Worm (Caenorhabditis elegans) whole organism, L4 larva: ENCODE measurements around the gene sek-3.

Experiments
- F26F4.8 ChIP-seq: fragments of 200-800 bp; sonication (Bioruptor generic); conservative IDR thresholded peaks from 2 replicates; pipeline ENCODE4 v1.3.6; 2022; ENCODE audit warnings: missing genetic modification characterization, missing compliant biosample characterization
- F44E2.7 ChIP-seq: fragments of 200-800 bp; sonication (Bioruptor generic); IDR thresholded peaks from 2 replicates; pipeline ENCODE4 v2.1.2; 2022; ENCODE audit warnings: missing genetic modification characterization, missing compliant biosample characterization
- R02D3.7 ChIP-seq: fragments of 150-350 bp; sonication (generic microtip); optimal IDR thresholded peaks from 3 replicates; lab custom pipeline; 2014; ENCODE audit warnings: missing biosample characterization, missing genetic modification characterization
- T26A8.4 ChIP-seq: fragments of 200-800 bp; sonication (Bioruptor generic); IDR thresholded peaks from 2 replicates; pipeline ENCODE4 v1.3.6; 2022; ENCODE audit warnings: missing genetic modification characterization, missing compliant biosample characterization
- ZK337.2 ChIP-seq: fragments of 200-800 bp; sonication (Bioruptor generic); IDR thresholded peaks from 2 replicates; pipeline ENCODE4 v1.3.6; 2022; ENCODE audit warnings: missing genetic modification reagents, missing genetic modification characterization, missing compliant biosample characterization
- aha-1 ChIP-seq: fragments of 150-350 bp; peaks from one replicate; lab custom pipeline; 2014; ENCODE audit warnings: missing biosample characterization, missing genetic modification characterization
- aly-2 ChIP-seq: sonication (generic microtip); optimal IDR thresholded peaks from 2 replicates; lab custom pipeline; 2018; ENCODE audit warnings: missing biosample characterization, missing genetic modification characterization
- arid-1 ChIP-seq: fragments of 200-800 bp; sonication (Bioruptor generic); conservative IDR thresholded peaks from 2 replicates; pipeline ENCODE4 v1.3.6; 2022; ENCODE audit warnings: missing genetic modification reagents, missing genetic modification characterization, missing compliant biosample characterization
- attf-4 ChIP-seq: sonication (generic microtip); optimal IDR thresholded peaks from 3 replicates; lab custom pipeline; 2017; ENCODE audit warnings: missing biosample characterization, missing genetic modification characterization
- ceh-44 ChIP-seq: fragments of 200-800 bp; sonication (Bioruptor generic); IDR thresholded peaks from 2 replicates; pipeline ENCODE4 v1.3.6; 2022; ENCODE audit warnings: missing genetic modification reagents, missing genetic modification characterization, missing compliant biosample characterization
- ceh-82 ChIP-seq: sonication (generic microtip); optimal IDR thresholded peaks from 2 replicates; lab custom pipeline; 2017; ENCODE audit warnings: missing biosample characterization, missing genetic modification characterization
- ces-1 ChIP-seq: fragments of 150-350 bp; sonication (generic microtip); optimal IDR thresholded peaks from 4 replicates; lab custom pipeline; 2014; ENCODE audit warnings: missing biosample characterization, missing genetic modification reagents, missing genetic modification characterization
- cey-2 ChIP-seq: sonication (generic microtip); optimal IDR thresholded peaks from 3 replicates; lab custom pipeline; 2017; ENCODE audit warnings: missing genetic modification characterization, mild to moderate bottlenecking, missing compliant biosample characterization, antibody characterized with exemption, borderline replicate concordance; ENCODE audit not compliant: insufficient read depth
- daf-12 ChIP-seq: fragments of 150-350 bp; optimal IDR thresholded peaks from 2 replicates; lab custom pipeline; 2014; ENCODE audit warnings: missing biosample characterization, missing genetic modification reagents, missing genetic modification characterization
- daf-16 ChIP-seq, 3 experiments: sonication (generic microtip); optimal IDR thresholded peaks; 2 replicates each; lab custom pipeline; 2016 to 2017; ENCODE audit warnings: missing genetic modification characterization in 3 of 3, missing genetic modification reagents in 3 of 3, mild to moderate bottlenecking in 2 of 3, missing compliant biosample characterization in 2 of 3, missing biosample characterization in 1 of 3, moderate library complexity in 1 of 3
- daf-19 ChIP-seq: fragments of 200-800 bp; sonication (Bioruptor generic); conservative IDR thresholded peaks from 2 replicates; pipeline ENCODE4 v1.3.6; 2022; ENCODE audit warnings: missing genetic modification characterization, missing compliant biosample characterization
- dmd-6 ChIP-seq: fragments of 200-800 bp; sonication (Bioruptor generic); IDR thresholded peaks from 2 replicates; pipeline ENCODE4 v1.3.6; 2022; ENCODE audit warnings: missing genetic modification reagents, missing genetic modification characterization, missing compliant biosample characterization
- egl-43 ChIP-seq: fragments of 200-800 bp; sonication (Bioruptor generic); IDR thresholded peaks from 2 replicates; pipeline ENCODE4 v1.3.6; 2022; ENCODE audit warnings: missing genetic modification reagents, missing genetic modification characterization, missing compliant biosample characterization
- fkh-10 ChIP-seq: fragments of 150-350 bp; optimal IDR thresholded peaks from 2 replicates; lab custom pipeline; 2014; ENCODE audit warnings: missing biosample characterization, missing genetic modification reagents, missing genetic modification characterization
- hif-1 ChIP-seq, 2 experiments: sonication (generic microtip); optimal IDR thresholded peaks; 2 replicates each; lab custom pipeline; 2016 to 2017; ENCODE audit warnings: missing compliant biosample characterization in 2 of 2, missing genetic modification characterization in 2 of 2, missing genetic modification reagents in 2 of 2, missing genotype in 2 of 2, mild to moderate bottlenecking in 1 of 2
- hlh-30 ChIP-seq: sonication (generic microtip); optimal IDR thresholded peaks from 2 replicates; lab custom pipeline; 2017; ENCODE audit warnings: antibody characterized with exemption, mild to moderate bottlenecking, missing genetic modification characterization, missing compliant biosample characterization; ENCODE audit not compliant: insufficient read depth
- lim-7 ChIP-seq: fragments of 200-800 bp; sonication (Bioruptor generic); IDR thresholded peaks from 2 replicates; pipeline ENCODE4 v1.3.6; 2022; ENCODE audit warnings: missing genetic modification characterization, missing compliant biosample characterization
- lin-13 ChIP-seq: fragments of 150-350 bp; optimal IDR thresholded peaks from 2 replicates; lab custom pipeline; 2014; ENCODE audit warnings: missing biosample characterization, missing genetic modification reagents, missing genetic modification characterization
- lin-29 ChIP-seq: fragments of 200-800 bp; sonication (Bioruptor generic); IDR thresholded peaks from 2 replicates; pipeline ENCODE4 v1.3.6; 2022; ENCODE audit warnings: missing genetic modification reagents, missing genetic modification characterization, missing compliant biosample characterization
- lir-3 ChIP-seq: sonication (generic microtip); optimal IDR thresholded peaks from 2 replicates; lab custom pipeline; 2016; ENCODE audit warnings: mild to moderate bottlenecking, missing genetic modification characterization, missing compliant biosample characterization
- madf-9 ChIP-seq: fragments of 200-800 bp; sonication (Bioruptor generic); conservative IDR thresholded peaks from 2 replicates; pipeline ENCODE4 v1.3.6; 2022; ENCODE audit warnings: missing genetic modification reagents, missing genetic modification characterization, missing compliant biosample characterization
- mxl-2 ChIP-seq: fragments of 200-800 bp; sonication (Bioruptor generic); conservative IDR thresholded peaks from 2 replicates; pipeline ENCODE4 v1.3.6; 2022; ENCODE audit warnings: missing genetic modification reagents, missing genetic modification characterization, missing compliant biosample characterization
- mxl-3 ChIP-seq: fragments of 200-800 bp; sonication (Bioruptor generic); optimal IDR thresholded peaks from 2 replicates; lab custom pipeline; 2018; ENCODE audit warnings: mild to moderate bottlenecking, missing genetic modification characterization, missing compliant biosample characterization
- nhr-102 ChIP-seq: sonication (generic microtip); optimal IDR thresholded peaks from 2 replicates; lab custom pipeline; 2016; ENCODE audit warnings: mild to moderate bottlenecking, missing genetic modification characterization, moderate library complexity, missing compliant biosample characterization
- nhr-28 ChIP-seq: fragments of 150-350 bp; optimal IDR thresholded peaks from 2 replicates; lab custom pipeline; 2014; ENCODE audit warnings: missing biosample characterization, missing genetic modification characterization
- pqm-1 ChIP-seq: sonication (generic microtip); optimal IDR thresholded peaks from 2 replicates; lab custom pipeline; 2017; ENCODE audit warnings: missing biosample characterization, missing genetic modification characterization
- rbr-2 ChIP-seq: sonication (generic microtip); optimal IDR thresholded peaks from 2 replicates; lab custom pipeline; 2016; ENCODE audit warnings: missing genotype, missing genetic modification characterization, missing compliant biosample characterization
- spr-1 ChIP-seq: sonication (generic microtip); optimal IDR thresholded peaks from 2 replicates; lab custom pipeline; 2016; ENCODE audit warnings: mild to moderate bottlenecking, missing genetic modification characterization, missing compliant biosample characterization
- tra-1 ChIP-seq: fragments of 200-800 bp; sonication (Bioruptor generic); IDR thresholded peaks from 2 replicates; pipeline ENCODE4 v1.3.6; 2022; ENCODE audit warnings: missing genetic modification reagents, missing genetic modification characterization, missing compliant biosample characterization
- unc-130 ChIP-seq: sonication (generic microtip); optimal IDR thresholded peaks from 2 replicates; lab custom pipeline; 2016; ENCODE audit warnings: missing genetic modification reagents, missing genetic modification characterization, missing compliant biosample characterization
- unc-62 ChIP-seq, 3 experiments: fragments of 150-350 bp in 1 of 3; sonication (generic microtip); optimal IDR thresholded peaks in 2 of 3; peaks in 1 of 3; 1 replicate in 1 of 3; 2 replicates in 2 of 3; lab custom pipeline; 2014 to 2017; ENCODE audit warnings: missing biosample characterization in 3 of 3, missing genetic modification characterization in 3 of 3, missing genetic modification reagents in 3 of 3, missing genotype in 1 of 3
- zag-1 ChIP-seq: fragments of 150-350 bp; optimal IDR thresholded peaks from 2 replicates; lab custom pipeline; 2014; ENCODE audit warnings: missing biosample characterization, missing genetic modification characterization
- zfp-2 ChIP-seq: sonication (generic microtip); optimal IDR thresholded peaks from 2 replicates; lab custom pipeline; 2016; ENCODE audit warnings: mild to moderate bottlenecking, missing genetic modification characterization, missing compliant biosample characterization
- zfp-3 ChIP-seq: fragments of 200-800 bp; sonication (Bioruptor generic); conservative IDR thresholded peaks from 2 replicates; pipeline ENCODE4 v1.3.6; 2022; ENCODE audit warnings: missing genetic modification reagents, missing genetic modification characterization, missing compliant biosample characterization

sek-3 gene

ce11 chrX:4998875-4999274, 18.8 kb upstream of the sek-3 start, which contains the start of gene set-30:
Gene set-30 (plus strand): TSS chrX:4999270.
- TF ChIP-seq R02D3.7 (no peak), egl-43 (0 out of 2 replicates have a peak, but pooled peaks have one; percentile 14), hlh-30 (tag; lab: Kevin White, UChicago) (peak; percentile 4)

- TF ChIP-seq ceh-82, result no peak
- TF ChIP-seq rbr-2 (tag; lab: Kevin White, UChicago), result no peak
- no peak for TF ChIP-seq ces-1 (GFP tag; lab: Kevin White, UChicago)
- TF ChIP-seq zfp-2 (tag; lab: Kevin White, UChicago), result no peak
- TF ChIP-seq cey-2 (tag; lab: Kevin White, UChicago), result no peak
- no peak for TF ChIP-seq daf-19 (GFP tag; lab: Robert Waterston, UW)
- TF ChIP-seq dmd-6 (GFP tag; lab: Robert Waterston, UW), result no peak
- no peak for TF ChIP-seq attf-4 (tag; lab: Kevin White, UChicago)
- no peak for TF ChIP-seq lin-29 (GFP tag; lab: Robert Waterston, UW)
- TF ChIP-seq ZK337.2 (GFP tag; lab: Robert Waterston, UW), result no peak
- no peak for TF ChIP-seq F26F4.8 (GFP tag; lab: Robert Waterston, UW)
- no peak for TF ChIP-seq lin-13 (GFP tag; lab: Kevin White, UChicago)
- TF ChIP-seq aly-2 (tag; lab: Kevin White, UChicago), result no peak
- TF ChIP-seq daf-12 (tag; lab: Kevin White, UChicago), result no peak
- no peak for TF ChIP-seq arid-1 (GFP tag; lab: Robert Waterston, UW)
- TF ChIP-seq fkh-10, result no peak
- no peak for TF ChIP-seq T26A8.4 (GFP tag; lab: Robert Waterston, UW)
- TF ChIP-seq nhr-28 (tag; lab: Kevin White, UChicago), result no peak
- TF ChIP-seq spr-1, result no peak
Measured at ce11 chrX:5004940-5005339, 12.8 kb upstream of the sek-3 start, which contains the start of gene hsd-2. Gene hsd-2 (plus strand): TSS chrX:5005240.

ce11 chrX:5006972-5007371, 10.7 kb upstream of the sek-3 start:
- no peak for TF ChIP-seq fkh-10
- no peak for TF ChIP-seq daf-16 (GFP tag; optimal IDR thresholded peaks at IDR 0.05; lab: Kevin White, UChicago)
- TF ChIP-seq daf-16 (tag; optimal IDR thresholded peaks at IDR 0.05; lab: Kevin White, UChicago), result peak; percentile 42
- peak; percentile 32 for TF ChIP-seq nhr-28 (tag; lab: Kevin White, UChicago)
- peak; percentile 54 for TF ChIP-seq pqm-1

- TF ChIP-seq dmd-6 (GFP tag; lab: Robert Waterston, UW) (peak; percentile 17; the same call in 1 of the 2 replicates), spr-1 (no peak)
Measured at ce11 chrX:5009000-5009399, 8.7 kb upstream of the sek-3 start, which contains the start of gene hsd-3. Gene hsd-3 (plus strand): TSS chrX:5009300.

ce11 chrX:5013826-5014225, 3.9 kb upstream of the sek-3 start, which contains the start of gene ZC449.7:
Gene ZC449.7 (plus strand): TSS chrX:5014074.
- TF ChIP-seq unc-62 (GFP tag; optimal IDR thresholded peaks at IDR 0.05 in 1 of 2; lab: Kevin White, UChicago) (no peak), unc-62 (tag; optimal IDR thresholded peaks at IDR 0.05; lab: Kevin White, UChicago) (no peak), aha-1 (peak; percentile 59), daf-16 (GFP tag; optimal IDR thresholded peaks at IDR 0.05; lab: Kevin White, UChicago) (no peak), daf-16 (tag; optimal IDR thresholded peaks at IDR 0.05; lab: Kevin White, UChicago) (peak; percentile 54), pqm-1 (peak; percentile 24), spr-1 (no peak), nhr-28 (tag; lab: Kevin White, UChicago) (peak; percentile 19), lir-3 (tag; lab: Kevin White, UChicago) (no peak), dmd-6 (GFP tag; lab: Robert Waterston, UW) (peak; percentile 30; the same call in 1 of the 2 replicates), mxl-3 (no peak)

- TF ChIP-seq zfp-2 (tag; lab: Kevin White, UChicago) (no peak), unc-130 (no peak), tra-1 (no peak), madf-9 (GFP tag; lab: Robert Waterston, UW) (no peak), zag-1 (tag; lab: Kevin White, UChicago) (no peak), lin-29 (GFP tag; lab: Robert Waterston, UW) (no peak), lim-7 (GFP tag; lab: Robert Waterston, UW) (no peak), ceh-44 (no peak), hif-1 (tag; optimal IDR thresholded peaks at IDR 0.05; lab: Kevin White, UChicago) (no peak), mxl-2 (GFP tag; lab: Robert Waterston, UW) (no peak), zfp-3 (GFP tag; lab: Robert Waterston, UW) (no peak), nhr-102 (tag; lab: Kevin White, UChicago) (no peak), F44E2.7 (no peak)
Measured at ce11 chrX:5015775-5016174, 1.9 kb upstream of the sek-3 start, which contains the start of gene ZC449.8. Gene ZC449.8 (plus strand): TSS chrX:5016075.
